Worm (Caenorhabditis elegans): ENCODE results near the gene F49C12.2.

DNA sequence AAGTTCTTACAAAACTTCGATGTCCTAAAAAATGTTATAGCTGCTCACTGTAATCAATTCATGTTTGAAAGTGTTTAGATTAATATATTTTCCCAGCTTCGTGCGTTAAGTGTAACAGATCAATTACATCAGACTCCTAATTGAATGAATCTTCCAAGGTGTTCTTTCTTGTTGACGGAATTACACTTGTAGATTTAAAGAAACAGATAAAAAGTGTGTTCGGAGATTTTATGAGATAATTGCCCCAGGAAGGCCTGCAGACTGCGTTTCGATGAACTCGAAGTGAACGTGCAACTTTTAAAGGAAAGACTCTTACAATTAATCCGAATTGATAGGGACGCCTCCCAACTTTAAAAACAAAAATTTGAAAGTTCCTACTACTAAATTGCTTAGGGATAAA is 9.4 kb downstream of the F49C12.2 start:
- no peak for TF ChIP-seq ama-1 (optimal IDR thresholded peaks at IDR 0.05)
- TF ChIP-seq pes-1 (GFP tag; IDR thresholded peaks at IDR 0.05), result no peak
- no peak for TF ChIP-seq B0310.2 (tag; optimal IDR thresholded peaks at IDR 0.05)
